Fruit fly (Drosophila melanogaster): Measurements from ENCODE around the gene chm.

Gene chm

dm6 chr2L:7411947-7412621, at the start of gene chm:
chm (plus strand) TSS chr2L:7412417.
- TF ChIP-seq cyc (GFP tag; optimal IDR thresholded peaks at IDR 0.05) = peak; percentile 17
- TF ChIP-seq CG31627 (GFP tag; optimal IDR thresholded peaks at IDR 0.05) = peak; percentile 54
- TF ChIP-seq Sox14 (GFP tag; optimal IDR thresholded peaks at IDR 0.05) = peak; percentile 60
- peak; percentile 67 for TF ChIP-seq Eip78C (GFP tag)
- TF ChIP-seq CG3032 (tag; optimal IDR thresholded peaks at IDR 0.05) = peak; percentile 47
- TF ChIP-seq esn (GFP tag; optimal IDR thresholded peaks at IDR 0.05) = peak; percentile 63
- peak; percentile 47 for TF ChIP-seq lz (GFP tag; optimal IDR thresholded peaks at IDR 0.05)
- no peak for TF ChIP-seq Ets21C (GFP tag; optimal IDR thresholded peaks at IDR 0.05)
- TF ChIP-seq pdm3 (GFP tag; optimal IDR thresholded peaks at IDR 0.05) = no peak
- TF ChIP-seq CG4318 (GFP tag; optimal IDR thresholded peaks at IDR 0.05) = no peak
- peak; percentile 50 for TF ChIP-seq fkh (GFP tag; optimal IDR thresholded peaks at IDR 0.05)
- no peak for TF ChIP-seq achi (GFP tag; optimal IDR thresholded peaks at IDR 0.05)
- TF ChIP-seq Eip93F (GFP tag; optimal IDR thresholded peaks at IDR 0.05) = peak; percentile 55
- TF ChIP-seq topi (GFP tag; optimal IDR thresholded peaks at IDR 0.05) = peak; percentile 34

- no peak for TF ChIP-seq Eip93F (GFP tag; optimal IDR thresholded peaks at IDR 0.05)
- TF ChIP-seq CG31627 (GFP tag; optimal IDR thresholded peaks at IDR 0.05) = no peak
- no peak for TF ChIP-seq fkh (GFP tag; optimal IDR thresholded peaks at IDR 0.05)
- TF ChIP-seq CG10631 (GFP tag; optimal IDR thresholded peaks at IDR 0.05) = no peak
- TF ChIP-seq CG10669 (GFP tag; optimal IDR thresholded peaks at IDR 0.05) = no peak
- TF ChIP-seq cyc (GFP tag; optimal IDR thresholded peaks at IDR 0.05) = no peak
- no peak for TF ChIP-seq Met (GFP tag; optimal IDR thresholded peaks at IDR 0.05)
Observed at dm6 chr2L:7363079-7363478, 49.1 kb upstream of the chm start, which contains the start of gene Wnt10. Wnt10 (plus strand) TSS chr2L:7363379.

DNA sequence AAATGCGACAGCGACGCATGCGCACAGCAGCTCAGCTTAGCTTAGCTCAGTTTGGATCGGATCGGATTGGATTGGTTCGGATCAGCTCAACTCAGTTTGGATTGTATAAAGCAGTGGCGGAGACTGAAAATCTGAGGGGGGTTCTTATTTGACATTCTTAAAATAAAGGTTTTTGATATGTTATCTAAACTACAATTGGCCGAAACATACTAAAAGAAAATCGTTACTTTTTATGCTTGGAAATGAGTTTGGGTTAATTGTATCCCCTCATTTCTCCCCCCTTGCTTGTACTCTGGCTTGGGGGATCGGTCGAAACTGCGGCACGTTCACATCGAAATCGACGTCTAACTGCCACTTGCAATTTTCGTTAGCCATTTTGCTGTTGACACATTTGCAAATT, 36.1 kb upstream of the chm start:
- peak; percentile 64 for TF ChIP-seq Lpt (GFP tag; optimal IDR thresholded peaks at IDR 0.05)
- TF ChIP-seq fd59A (GFP tag; optimal IDR thresholded peaks at IDR 0.05) = no peak
- peak; percentile 94 for TF ChIP-seq eg (GFP tag; IDR thresholded peaks at IDR 0.05)
- TF ChIP-seq Sox102F (GFP tag; optimal IDR thresholded peaks at IDR 0.05) = peak; percentile 65
- no peak for TF ChIP-seq Ets96B (tag; optimal IDR thresholded peaks at IDR 0.05)
- TF ChIP-seq pdm3 (GFP tag; optimal IDR thresholded peaks at IDR 0.05) = peak; percentile 64
- TF ChIP-seq CG32006 (GFP tag; optimal IDR thresholded peaks at IDR 0.05) = peak; percentile 75
- TF ChIP-seq Eip78C (GFP tag) = peak; percentile 83
- peak; percentile 80 for TF ChIP-seq CG6276 (GFP tag; optimal IDR thresholded peaks at IDR 0.05)
- TF ChIP-seq vri (GFP tag; optimal IDR thresholded peaks at IDR 0.05) = peak; percentile 58
- TF ChIP-seq Smox (GFP tag; optimal IDR thresholded peaks at IDR 0.05) = peak; percentile 61
- TF ChIP-seq acj6 (GFP tag; optimal IDR thresholded peaks at IDR 0.05) = peak; percentile 61
- TF ChIP-seq esn (GFP tag; optimal IDR thresholded peaks at IDR 0.05) = peak; percentile 74
- peak; percentile 22 for TF ChIP-seq CG10631 (GFP tag; optimal IDR thresholded peaks at IDR 0.05)
- TF ChIP-seq svp (GFP tag) = peak; percentile 80
- TF ChIP-seq dsx (GFP tag; optimal IDR thresholded peaks at IDR 0.05; ENCODE audit: poor library complexity, severe bottlenecking) = no peak
- TF ChIP-seq CG11294 (GFP tag; IDR thresholded peaks at IDR 0.05) = peak; percentile 81
- TF ChIP-seq lz (GFP tag; optimal IDR thresholded peaks at IDR 0.05) = peak; percentile 76
- TF ChIP-seq CG6854 (GFP tag; optimal IDR thresholded peaks at IDR 0.05) = no peak
- TF ChIP-seq CG6163 (GFP tag; IDR thresholded peaks at IDR 0.05) = peak; percentile 87
- TF ChIP-seq ss (GFP tag; optimal IDR thresholded peaks at IDR 0.05) = no peak
- no peak for TF ChIP-seq spab (GFP tag; optimal IDR thresholded peaks at IDR 0.05)
- peak; percentile 75 for TF ChIP-seq CG31627 (GFP tag; optimal IDR thresholded peaks at IDR 0.05)
- TF ChIP-seq CG8632 (GFP tag; optimal IDR thresholded peaks at IDR 0.05) = peak; percentile 41
- peak; percentile 53 for TF ChIP-seq Ets21C (GFP tag; optimal IDR thresholded peaks at IDR 0.05)
- TF ChIP-seq CG1621 (tag; optimal IDR thresholded peaks at IDR 0.05) = no peak
- peak; percentile 46 for TF ChIP-seq CG11762 (GFP tag; optimal IDR thresholded peaks at IDR 0.05; ENCODE audit: insufficient read depth)
- TF ChIP-seq dac (GFP tag; optimal IDR thresholded peaks at IDR 0.05) = peak; percentile 24
- TF ChIP-seq CG6792 (GFP tag; optimal IDR thresholded peaks at IDR 0.05) = peak; percentile 47
- TF ChIP-seq CG11902 (GFP tag; optimal IDR thresholded peaks at IDR 0.05) = peak; percentile 27
- peak; percentile 25 for TF ChIP-seq achi (GFP tag; optimal IDR thresholded peaks at IDR 0.05)
- TF ChIP-seq CG8319 (GFP tag; optimal IDR thresholded peaks at IDR 0.05) = peak; percentile 8
- TF ChIP-seq cyc (GFP tag; optimal IDR thresholded peaks at IDR 0.05) = peak; percentile 67
- peak; percentile 48 for TF ChIP-seq Hr38 (GFP tag; optimal IDR thresholded peaks at IDR 0.05)
- TF ChIP-seq topi (GFP tag; optimal IDR thresholded peaks at IDR 0.05) = peak; percentile 56
- no peak for TF ChIP-seq fd85E (GFP tag; optimal IDR thresholded peaks at IDR 0.05)
- TF ChIP-seq OdsH (GFP tag; optimal IDR thresholded peaks at IDR 0.05) = peak; percentile 68
- TF ChIP-seq Sox15 (GFP tag; optimal IDR thresholded peaks at IDR 0.05) = peak; percentile 12
- TF ChIP-seq Sox14 (GFP tag; optimal IDR thresholded peaks at IDR 0.05) = peak; percentile 49
